Fruit fly (Drosophila melanogaster) whole organism, wandering third instar larva: Measurements from ENCODE around the gene CG33107.

Experiments
- Abd-B ChIP-seq: fragments of >200 bp; optimal IDR thresholded peaks from 2 replicates; lab custom pipeline; 2017; ENCODE audit warnings: missing biosample characterization, missing genetic modification characterization
- CG32264 ChIP-seq: fragments of 200-800 bp; sonication (Bioruptor generic); optimal IDR thresholded peaks from 2 replicates; lab custom pipeline; 2016; ENCODE audit warnings: missing biosample characterization, missing genetic modification characterization
- CG9705 ChIP-seq: fragments of 200-800 bp; sonication (Bioruptor generic); optimal IDR thresholded peaks from 2 replicates; lab custom pipeline; 2018; ENCODE audit warnings: missing biosample characterization, mild to moderate bottlenecking, missing genetic modification characterization
- CrebA ChIP-seq: fragments of 200-800 bp; sonication (Bioruptor generic); optimal IDR thresholded peaks from 2 replicates; lab custom pipeline; 2016; ENCODE audit warnings: missing biosample characterization, mild to moderate bottlenecking, missing genetic modification characterization, borderline replicate concordance
- Dif ChIP-seq: fragments of 200-275, 200-300 bp; sonication (Bioruptor generic); optimal IDR thresholded peaks from 2 replicates; lab custom pipeline; 2018; ENCODE audit warnings: missing biosample characterization, missing genetic modification characterization; ENCODE audit not compliant: partially characterized antibody
- HLH106 ChIP-seq: fragments of 200-800 bp; optimal IDR thresholded peaks from 3 replicates; lab custom pipeline; 2019; ENCODE audit warnings: missing biosample characterization, mild to moderate bottlenecking, missing genetic modification characterization, moderate library complexity
- Hnf4 ChIP-seq: fragments of 200-800 bp; sonication (Bioruptor generic); optimal IDR thresholded peaks from 2 replicates; lab custom pipeline; 2016; ENCODE audit warnings: missing biosample characterization, mild to moderate bottlenecking, missing genetic modification characterization
- Hr78 ChIP-seq: fragments of >200 bp; optimal IDR thresholded peaks from 2 replicates; lab custom pipeline; 2017; ENCODE audit warnings: missing biosample characterization, missing genetic modification characterization
- Hr83 ChIP-seq: fragments of 200-300 bp; sonication (Bioruptor generic); optimal IDR thresholded peaks from 2 replicates; lab custom pipeline; 2016; ENCODE audit warnings: missing biosample characterization, mild to moderate bottlenecking, missing genetic modification characterization, moderate library complexity; ENCODE audit not compliant: poor library complexity, severe bottlenecking
- Mio ChIP-seq: sonication (Bioruptor generic); optimal IDR thresholded peaks from 2 replicates; lab custom pipeline; 2016; ENCODE audit warnings: missing biosample characterization, missing genetic modification characterization
- Myc ChIP-seq: fragments of >200 bp; optimal IDR thresholded peaks from 2 replicates; lab custom pipeline; 2017
- N ChIP-seq: fragments of >200 bp; optimal IDR thresholded peaks from 2 replicates; lab custom pipeline; 2018; ENCODE audit warnings: missing biosample characterization, missing external identifiers, missing genetic modification characterization
- Rel ChIP-seq, 2 experiments: fragments of 200-800 bp; sonication (Bioruptor generic) in 1 of 2; optimal IDR thresholded peaks; 2 replicates in 1 of 2; 3 replicates in 1 of 2; lab custom pipeline; 2016 to 2019; ENCODE audit warnings: mild to moderate bottlenecking in 2 of 2, missing biosample characterization in 2 of 2, missing genetic modification characterization in 2 of 2, moderate library complexity in 1 of 2
- Sp1 ChIP-seq: fragments of 200-800 bp; sonication (Bioruptor generic); optimal IDR thresholded peaks from 3 replicates; lab custom pipeline; 2019; ENCODE audit warnings: missing biosample characterization, mild to moderate bottlenecking, missing genetic modification characterization, moderate library complexity
- Vsx2 ChIP-seq: fragments of 200-300, 225-300 bp; sonication (Bioruptor generic); optimal IDR thresholded peaks from 2 replicates; lab custom pipeline; 2018; ENCODE audit warnings: missing biosample characterization, missing genetic modification characterization; ENCODE audit not compliant: partially characterized antibody
- br ChIP-seq: fragments of 200-800 bp; sonication (Bioruptor generic); optimal IDR thresholded peaks from 2 replicates; lab custom pipeline; 2016; ENCODE audit warnings: missing biosample characterization, missing genetic modification characterization
- dl ChIP-seq, 2 experiments: fragments of 175-275, 200-275 bp in 1 of 2; fragments of 200-275 bp in 1 of 2; sonication (Bioruptor generic); optimal IDR thresholded peaks; lab custom pipeline; 2018; ENCODE audit warnings: mild to moderate bottlenecking in 2 of 2, missing biosample characterization in 2 of 2, missing genetic modification characterization in 2 of 2, moderate library complexity in 2 of 2; ENCODE audit not compliant: partially characterized antibody in 2 of 2, insufficient read depth in 1 of 2
- dmrt93B ChIP-seq: fragments of 200-800 bp; sonication (Bioruptor generic); optimal IDR thresholded peaks from 2 replicates; lab custom pipeline; 2018; ENCODE audit warnings: missing biosample characterization, mild to moderate bottlenecking, missing genetic modification characterization
- dsf ChIP-seq: sonication (Bioruptor generic); optimal IDR thresholded peaks from 2 replicates; lab custom pipeline; 2016; ENCODE audit warnings: missing biosample characterization, missing genetic modification characterization, borderline replicate concordance
- ey ChIP-seq: fragments of 200-800 bp; sonication (Bioruptor generic); optimal IDR thresholded peaks from 2 replicates; lab custom pipeline; 2016; ENCODE audit warnings: missing biosample characterization, missing genetic modification characterization
- foxo ChIP-seq, 2 experiments: fragments of 200-800 bp; sonication (Bioruptor generic); optimal IDR thresholded peaks; 2 replicates in 1 of 2; 3 replicates in 1 of 2; lab custom pipeline; 2016 to 2017; ENCODE audit warnings: missing biosample characterization in 2 of 2, missing genetic modification characterization in 2 of 2
- fru ChIP-seq: fragments of 200-800 bp; sonication (Bioruptor generic); optimal IDR thresholded peaks from 3 replicates; lab custom pipeline; 2016; ENCODE audit warnings: missing biosample characterization, mild to moderate bottlenecking, missing genetic modification characterization
- h ChIP-seq: fragments of 200-800 bp; sonication (Bioruptor generic); optimal IDR thresholded peaks from 3 replicates; lab custom pipeline; 2016; ENCODE audit warnings: missing biosample characterization, mild to moderate bottlenecking, missing genetic modification characterization
- jim ChIP-seq: fragments of 175-275, 200-325 bp; sonication (Bioruptor generic); optimal IDR thresholded peaks from 2 replicates; lab custom pipeline; 2016; ENCODE audit warnings: missing biosample characterization, mild to moderate bottlenecking, missing genetic modification characterization
- lola ChIP-seq: fragments of >200 bp; optimal IDR thresholded peaks from 2 replicates; lab custom pipeline; 2017; ENCODE audit warnings: missing biosample characterization, missing genetic modification characterization
- pan ChIP-seq: fragments of >200 bp; optimal IDR thresholded peaks from 2 replicates; lab custom pipeline; 2017
- rgr ChIP-seq: fragments of 200-800 bp; sonication (Bioruptor generic); optimal IDR thresholded peaks from 3 replicates; lab custom pipeline; 2016; ENCODE audit warnings: missing biosample characterization, mild to moderate bottlenecking, missing genetic modification characterization
- sv ChIP-seq: fragments of 200-800 bp; sonication (Bioruptor generic); optimal IDR thresholded peaks from 3 replicates; lab custom pipeline; 2016; ENCODE audit warnings: missing biosample characterization, missing genetic modification characterization
- tai ChIP-seq: sonication (Bioruptor generic); optimal IDR thresholded peaks from 2 replicates; lab custom pipeline; 2016; ENCODE audit warnings: missing biosample characterization, missing genetic modification characterization
- usp ChIP-seq: fragments of >200 bp; optimal IDR thresholded peaks from 2 replicates; lab custom pipeline; 2017; ENCODE audit warnings: missing biosample characterization, missing genetic modification characterization

Gene CG33107

DNA sequence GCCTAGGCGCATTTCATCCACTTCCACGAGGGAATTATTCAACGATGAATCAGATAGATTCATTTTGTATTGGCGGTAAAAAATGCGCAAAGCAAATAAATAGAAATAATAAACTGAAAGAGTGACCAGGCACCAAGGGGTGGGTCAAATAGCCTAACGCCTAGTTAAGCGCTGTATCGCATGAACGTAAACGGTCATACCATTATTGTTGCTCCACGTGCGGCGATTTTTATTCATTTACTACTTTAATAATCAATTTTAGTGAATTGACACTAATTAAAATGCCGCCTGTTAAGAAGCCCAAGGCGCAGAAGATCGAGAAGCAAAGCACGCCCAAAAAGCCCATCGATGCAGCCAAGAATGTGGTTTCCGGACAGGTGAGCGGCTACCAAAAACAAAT, at the start of gene CG33107, which contains the start of gene CG6937:
TSS of gene CG33107 (minus strand) at position 137 of the 400 bp plus-strand sequence.
TSS of gene CG6937 (plus strand) at position 192 of the 400 bp plus-strand sequence.
- no peak for TF ChIP-seq CG32264 (GFP tag; lab: Kevin White, UChicago)
- no peak for TF ChIP-seq Myc
- no peak for TF ChIP-seq sv (GFP tag; lab: Kevin White, UChicago)
- TF ChIP-seq Vsx2 (GFP tag; lab: Kevin White, UChicago) = no peak
- TF ChIP-seq ey (GFP tag; lab: Kevin White, UChicago) = no peak
- no peak for TF ChIP-seq h
- TF ChIP-seq usp (GFP tag; lab: Kevin White, UChicago) = no peak
- TF ChIP-seq Dif (GFP tag; lab: Kevin White, UChicago) = no peak
- TF ChIP-seq lola (GFP tag; lab: Kevin White, UChicago) = no peak
- no peak for TF ChIP-seq jim (GFP tag; lab: Kevin White, UChicago)
- TF ChIP-seq Hnf4 (GFP tag; lab: Kevin White, UChicago) = no peak
- TF ChIP-seq, all 38 proteins: peak for 0

DNA sequence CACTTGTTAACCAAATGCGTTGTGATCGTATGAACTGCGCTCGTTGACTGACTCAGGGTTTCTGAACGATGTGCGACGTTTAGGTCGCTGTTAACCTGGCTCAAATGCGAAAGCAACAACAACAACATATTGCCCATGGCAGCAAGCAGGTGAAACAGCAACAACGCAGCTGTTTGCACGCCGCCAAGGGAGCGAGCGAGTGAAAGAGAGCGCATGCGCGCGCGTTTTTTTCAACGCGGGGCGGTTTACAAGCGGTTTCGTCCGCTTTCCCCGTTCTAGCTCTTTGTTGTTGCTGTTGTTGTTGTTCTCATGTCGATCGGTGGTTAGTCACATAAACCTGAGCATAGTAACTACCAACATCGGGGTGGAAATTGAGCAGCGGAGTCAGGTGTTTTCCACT, 48.5 kb upstream of the CG33107 start:
- TF ChIP-seq Myc = peak; percentile 25
- TF ChIP-seq Vsx2 (GFP tag; lab: Kevin White, UChicago) = no peak
- TF ChIP-seq sv (GFP tag; lab: Kevin White, UChicago) = no peak
- TF ChIP-seq, all 38 proteins: peak for 1

DNA sequence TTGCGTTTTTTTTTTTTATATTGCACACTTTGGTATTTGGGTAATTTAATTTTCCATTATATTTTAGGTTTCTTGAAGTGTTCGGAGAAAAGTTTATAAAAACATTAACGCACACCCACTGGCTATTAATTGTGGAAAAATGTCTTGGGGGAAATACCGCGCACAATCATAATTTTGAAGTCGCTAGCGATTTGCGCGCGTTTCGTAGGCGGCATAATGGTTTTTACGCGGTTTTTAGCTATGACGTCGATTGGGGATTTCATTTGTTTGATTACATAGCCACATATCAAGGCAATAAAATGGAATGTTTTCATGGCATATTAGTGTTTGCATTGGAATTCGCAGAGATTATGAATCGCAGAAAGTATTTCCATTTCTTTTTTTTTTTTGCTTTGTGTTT, 47.7 kb upstream of the CG33107 start:
- no peak for TF ChIP-seq fru
- TF ChIP-seq Myc = peak; percentile 43
- TF ChIP-seq dsf (GFP tag; lab: Kevin White, UChicago) = no peak
- no peak for TF ChIP-seq Abd-B (GFP tag; lab: Kevin White, UChicago)
- no peak for TF ChIP-seq ey (GFP tag; lab: Kevin White, UChicago)
- no peak for TF ChIP-seq N (GFP tag; lab: Kevin White, UChicago)
- TF ChIP-seq Rel (GFP tag; optimal IDR thresholded peaks at IDR 0.05; lab: Kevin White, UChicago) = no peak
- peak; percentile 14 for TF ChIP-seq Rel (tag; optimal IDR thresholded peaks at IDR 0.05; lab: Kevin White, UChicago)
- TF ChIP-seq CrebA = no peak
- TF ChIP-seq dl (GFP tag; optimal IDR thresholded peaks at IDR 0.05; lab: Kevin White, UChicago; ENCODE audit: insufficient read depth in 1 of 2, partially characterized antibody in 2 of 2) = no peak

DNA sequence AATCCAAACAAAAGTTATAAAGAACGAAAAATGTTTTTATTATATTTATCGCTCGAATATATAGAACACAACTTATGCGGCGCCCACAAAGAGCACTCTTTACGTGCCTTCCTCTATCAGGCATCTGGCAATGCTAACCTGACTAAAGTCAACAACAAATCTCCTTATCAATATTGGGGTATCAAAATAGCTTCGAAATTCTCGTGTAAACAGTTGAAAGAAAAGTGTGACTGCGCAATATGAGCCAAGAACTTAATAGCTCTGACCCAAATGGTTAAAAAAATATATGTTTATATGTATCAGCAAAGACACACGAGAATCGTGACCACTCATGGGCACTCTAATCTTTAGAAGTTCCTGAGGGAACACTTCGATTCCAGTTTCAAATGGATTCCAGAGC, 46.6 kb upstream of the CG33107 start:
- TF ChIP-seq Myc (no peak), Abd-B (GFP tag; lab: Kevin White, UChicago) (no peak), usp (GFP tag; lab: Kevin White, UChicago) (no peak), Sp1 (no peak), Mio (GFP tag; lab: Kevin White, UChicago) (no peak), pan (lab: Kevin White, UChicago) (no peak), Hnf4 (GFP tag; lab: Kevin White, UChicago) (no peak), foxo (GFP tag; optimal IDR thresholded peaks at IDR 0.05; lab: Kevin White, UChicago) (no peak), Dif (GFP tag; lab: Kevin White, UChicago) (no peak), ey (GFP tag; lab: Kevin White, UChicago) (no peak), CG9705 (GFP tag; lab: Kevin White, UChicago) (no peak), CrebA (no peak), br (no peak)
- TF ChIP-seq, all 38 proteins: peak for 0

DNA sequence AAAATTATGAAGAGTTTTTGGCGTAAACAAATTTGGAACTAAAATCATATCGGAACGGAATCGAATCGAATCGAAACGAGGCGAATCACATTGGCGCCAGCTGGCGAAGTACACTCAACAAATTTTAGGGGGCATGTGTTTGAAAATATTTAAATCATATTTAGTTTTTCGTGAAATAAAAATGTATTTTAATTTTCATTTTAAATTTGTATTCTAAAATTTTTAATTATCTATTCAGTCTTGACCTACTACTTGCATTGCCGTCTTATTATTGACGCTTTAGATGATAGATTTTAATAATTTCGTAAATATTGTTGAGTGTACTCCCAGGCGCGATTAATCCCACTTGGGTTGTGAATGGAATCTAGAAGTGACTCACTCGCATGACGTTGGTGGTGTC, 44.7 kb upstream of the CG33107 start:
- TF ChIP-seq HLH106 (tag; lab: Kevin White, UChicago) (no peak), rgr (no peak), Abd-B (GFP tag; lab: Kevin White, UChicago) (no peak), Rel (GFP tag; optimal IDR thresholded peaks at IDR 0.05; lab: Kevin White, UChicago) (no peak), Rel (tag; optimal IDR thresholded peaks at IDR 0.05; lab: Kevin White, UChicago) (no peak), h (no peak), Myc (no peak), dmrt93B (no peak), CG32264 (GFP tag; lab: Kevin White, UChicago) (no peak), CrebA (no peak), dl (GFP tag; optimal IDR thresholded peaks at IDR 0.05; lab: Kevin White, UChicago; ENCODE audit: insufficient read depth in 1 of 2, partially characterized antibody in 2 of 2) (no peak), Vsx2 (GFP tag; lab: Kevin White, UChicago) (no peak), dsf (GFP tag; lab: Kevin White, UChicago) (no peak), Hr83 (GFP tag; lab: Kevin White, UChicago) (no peak), tai (GFP tag; lab: Kevin White, UChicago) (no peak), Hr78 (GFP tag; lab: Kevin White, UChicago) (no peak), Dif (GFP tag; lab: Kevin White, UChicago) (no peak), jim (GFP tag; lab: Kevin White, UChicago) (no peak)
